Worm (Caenorhabditis elegans) whole organism, late embryonic: ENCODE data around the gene C16C8.21.

Experiments
- C08G9.2 ChIP-seq: sonication (generic microtip); optimal IDR thresholded peaks from 2 replicates; lab custom pipeline; 2016; ENCODE audit warnings: mild to moderate bottlenecking, missing genetic modification characterization, moderate library complexity, missing compliant biosample characterization
- F13H6.1 ChIP-seq: sonication (generic microtip); optimal IDR thresholded peaks from 2 replicates; lab custom pipeline; 2016; ENCODE audit warnings: missing genetic modification characterization, missing compliant biosample characterization
- K02D7.2 ChIP-seq: sonication (generic microtip); optimal IDR thresholded peaks from 2 replicates; lab custom pipeline; 2017; ENCODE audit warnings: mild to moderate bottlenecking, missing genetic modification characterization, missing compliant biosample characterization
- T23F11.4 ChIP-seq: fragments of 200-800 bp; sonication (Bioruptor generic); optimal IDR thresholded peaks from 2 replicates; lab custom pipeline; 2018; ENCODE audit warnings: mild to moderate bottlenecking, missing genetic modification characterization, missing compliant biosample characterization
- Y22D7AL.16 ChIP-seq: sonication (generic microtip); optimal IDR thresholded peaks from 2 replicates; lab custom pipeline; 2016; ENCODE audit warnings: missing genetic modification characterization, missing compliant biosample characterization
- ceh-14 ChIP-seq: sonication (generic microtip); optimal IDR thresholded peaks from 2 replicates; lab custom pipeline; 2016; ENCODE audit warnings: missing genotype, missing genetic modification characterization, missing compliant biosample characterization
- ceh-31 ChIP-seq: sonication (generic microtip); optimal IDR thresholded peaks from 2 replicates; lab custom pipeline; 2016; ENCODE audit warnings: missing genetic modification characterization, missing compliant biosample characterization
- ceh-34 ChIP-seq: sonication (generic microtip); optimal IDR thresholded peaks from 2 replicates; lab custom pipeline; 2016; ENCODE audit warnings: mild to moderate bottlenecking, missing genetic modification characterization, missing compliant biosample characterization
- ceh-45 ChIP-seq: fragments of 200-800 bp; sonication (Bioruptor generic); IDR thresholded peaks from 2 replicates; pipeline ENCODE4 v1.3.6; 2022; ENCODE audit warnings: missing genetic modification reagents, missing genetic modification characterization, missing compliant biosample characterization
- ceh-6 ChIP-seq: fragments of 200-800 bp; sonication (Bioruptor generic); optimal IDR thresholded peaks from 2 replicates; lab custom pipeline; 2018; ENCODE audit warnings: mild to moderate bottlenecking, missing genetic modification characterization, missing compliant biosample characterization
- ceh-9 ChIP-seq: sonication (generic microtip); optimal IDR thresholded peaks from 2 replicates; lab custom pipeline; 2016; ENCODE audit warnings: mild to moderate bottlenecking, missing genetic modification characterization, inconsistent platforms, missing compliant biosample characterization
- che-1 ChIP-seq: sonication (generic microtip); optimal IDR thresholded peaks from 2 replicates; lab custom pipeline; 2016; ENCODE audit warnings: mild to moderate bottlenecking, missing genetic modification characterization, missing compliant biosample characterization
- dmd-4 ChIP-seq: sonication (generic microtip); optimal IDR thresholded peaks from 2 replicates; lab custom pipeline; 2016; ENCODE audit warnings: borderline replicate concordance, missing genetic modification characterization, missing compliant biosample characterization
- dve-1 ChIP-seq: sonication (generic microtip); optimal IDR thresholded peaks from 2 replicates; lab custom pipeline; 2017; ENCODE audit warnings: antibody characterized with exemption, mild to moderate bottlenecking, missing genetic modification characterization, missing compliant biosample characterization
- ets-4 ChIP-seq: sonication (generic microtip); optimal IDR thresholded peaks from 2 replicates; lab custom pipeline; 2016; ENCODE audit warnings: missing genetic modification characterization, missing compliant biosample characterization
- hlh-13 ChIP-seq: fragments of 200-800 bp; sonication (Bioruptor generic); optimal IDR thresholded peaks from 2 replicates; lab custom pipeline; 2018; ENCODE audit warnings: mild to moderate bottlenecking, missing genetic modification characterization, missing compliant biosample characterization
- hlh-15 ChIP-seq: sonication (generic microtip); optimal IDR thresholded peaks from 2 replicates; lab custom pipeline; 2016; ENCODE audit warnings: missing genetic modification characterization, missing compliant biosample characterization
- hlh-6 ChIP-seq: sonication (generic microtip); optimal IDR thresholded peaks from 2 replicates; lab custom pipeline; 2016; ENCODE audit warnings: missing genotype, missing genetic modification characterization, missing compliant biosample characterization
- hlh-8 ChIP-seq: sonication (generic microtip); optimal IDR thresholded peaks from 2 replicates; lab custom pipeline; 2016; ENCODE audit warnings: missing genotype, missing genetic modification characterization, missing compliant biosample characterization
- lim-6 ChIP-seq: sonication (generic microtip); optimal IDR thresholded peaks from 2 replicates; lab custom pipeline; 2016; ENCODE audit warnings: missing genetic modification characterization, missing compliant biosample characterization
- lin-11 ChIP-seq: fragments of 200-800 bp; sonication (Bioruptor generic); optimal IDR thresholded peaks from 2 replicates; lab custom pipeline; 2018; ENCODE audit warnings: mild to moderate bottlenecking, missing genetic modification characterization, missing compliant biosample characterization
- nfya-1 ChIP-seq: sonication (generic microtip); optimal IDR thresholded peaks from 2 replicates; lab custom pipeline; 2017; ENCODE audit warnings: missing genetic modification characterization, mild to moderate bottlenecking, missing compliant biosample characterization, antibody characterized with exemption, moderate library complexity
- nhr-11 ChIP-seq: fragments of 150-350 bp; optimal IDR thresholded peaks from 2 replicates; lab custom pipeline; 2014; ENCODE audit warnings: missing biosample characterization, missing genetic modification characterization
- odd-2 ChIP-seq: sonication (generic microtip); optimal IDR thresholded peaks from 2 replicates; lab custom pipeline; 2017; ENCODE audit warnings: antibody characterized with exemption, mild to moderate bottlenecking, missing genetic modification characterization, missing compliant biosample characterization
- pat-9 ChIP-seq: fragments of 200-800 bp; sonication (Bioruptor generic); optimal IDR thresholded peaks from 2 replicates; lab custom pipeline; 2018; ENCODE audit warnings: mild to moderate bottlenecking, missing genetic modification characterization, moderate library complexity, missing compliant biosample characterization
- pax-1 ChIP-seq: fragments of 150-350 bp; optimal IDR thresholded peaks from 2 replicates; lab custom pipeline; 2014; ENCODE audit warnings: missing biosample characterization, missing genetic modification characterization
- pha-4 ChIP-seq: fragments of 150-350 bp; optimal IDR thresholded peaks from 2 replicates; lab custom pipeline; 2018; ENCODE audit warnings: missing biosample characterization, missing genetic modification reagents, missing genetic modification characterization
- pqm-1 ChIP-seq: sonication (generic microtip); optimal IDR thresholded peaks from 2 replicates; lab custom pipeline; 2016; ENCODE audit warnings: missing genetic modification characterization, missing compliant biosample characterization
- pros-1 ChIP-seq: fragments of 150-350 bp; optimal IDR thresholded peaks from 2 replicates; lab custom pipeline; 2014; ENCODE audit warnings: missing biosample characterization, missing genetic modification reagents, missing genetic modification characterization
- sdc-2 ChIP-seq: sonication (generic microtip); optimal IDR thresholded peaks from 2 replicates; lab custom pipeline; 2016; ENCODE audit warnings: missing genotype, missing genetic modification characterization, missing compliant biosample characterization
- tbx-2 ChIP-seq: sonication (generic microtip); optimal IDR thresholded peaks from 2 replicates; lab custom pipeline; 2016; ENCODE audit warnings: missing genetic modification characterization, missing compliant biosample characterization
- ttx-3 ChIP-seq: sonication (generic microtip); optimal IDR thresholded peaks from 2 replicates; lab custom pipeline; 2016; ENCODE audit warnings: missing genetic modification reagents, missing genetic modification characterization, missing compliant biosample characterization
- unc-42 ChIP-seq: sonication (generic microtip); optimal IDR thresholded peaks from 2 replicates; lab custom pipeline; 2016; ENCODE audit warnings: missing genotype, missing genetic modification characterization, missing compliant biosample characterization
- unc-86 ChIP-seq: sonication (generic microtip); optimal IDR thresholded peaks from 2 replicates; lab custom pipeline; 2016; ENCODE audit warnings: missing genetic modification characterization, missing compliant biosample characterization
- zip-5 ChIP-seq: sonication (generic microtip); optimal IDR thresholded peaks from 2 replicates; lab custom pipeline; 2016; ENCODE audit warnings: missing genetic modification characterization, missing compliant biosample characterization
- ztf-16 ChIP-seq: sonication (generic microtip); optimal IDR thresholded peaks from 2 replicates; lab custom pipeline; 2017; ENCODE audit warnings: missing genetic modification characterization, missing compliant biosample characterization

Gene C16C8.21

DNA sequence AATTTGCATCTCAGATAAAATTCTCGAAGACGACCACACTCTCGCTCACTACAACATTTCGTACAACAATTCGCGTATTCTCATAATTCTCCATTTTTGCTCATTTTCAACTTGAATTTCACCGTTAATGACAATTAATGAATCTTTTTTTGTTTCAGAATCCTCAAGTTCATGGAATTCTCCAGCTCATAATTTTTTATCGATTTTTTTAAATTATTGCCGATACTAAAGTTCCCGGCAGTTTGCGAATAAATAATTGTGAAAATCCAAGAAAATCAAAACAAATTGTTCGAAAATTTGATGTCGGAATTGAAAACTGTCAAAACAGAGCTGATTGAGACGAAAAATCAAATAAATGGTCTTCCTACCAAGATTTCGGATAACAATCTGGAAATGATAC, at the start of gene C16C8.21:
TSS of gene C16C8.21 (plus strand) at position 301 of the 400 bp plus-strand sequence.
- TF ChIP-seq ceh-14: no peak
- TF ChIP-seq tbx-2: no peak
- no peak for TF ChIP-seq ceh-45
- no peak for TF ChIP-seq Y22D7AL.16 (tag; lab: Kevin White, UChicago)
- no peak for TF ChIP-seq C08G9.2 (tag; lab: Kevin White, UChicago)
- no peak for TF ChIP-seq che-1 (tag; lab: Kevin White, UChicago)
- TF ChIP-seq zip-5 (tag; lab: Kevin White, UChicago): no peak
- TF ChIP-seq dve-1: no peak
- no peak for TF ChIP-seq ceh-9 (tag; lab: Kevin White, UChicago)
- no peak for TF ChIP-seq hlh-8 (tag; lab: Kevin White, UChicago)
- no peak for TF ChIP-seq lim-6 (tag; lab: Kevin White, UChicago)
- no peak for TF ChIP-seq ets-4 (tag; lab: Kevin White, UChicago)
- no peak for TF ChIP-seq pat-9 (tag; lab: Kevin White, UChicago)
- no peak for TF ChIP-seq hlh-6 (tag; lab: Kevin White, UChicago)
- TF ChIP-seq nfya-1 (tag; lab: Kevin White, UChicago): no peak
- TF ChIP-seq ttx-3 (tag; lab: Kevin White, UChicago): no peak
- TF ChIP-seq, all 69 proteins: peak for 0

DNA sequence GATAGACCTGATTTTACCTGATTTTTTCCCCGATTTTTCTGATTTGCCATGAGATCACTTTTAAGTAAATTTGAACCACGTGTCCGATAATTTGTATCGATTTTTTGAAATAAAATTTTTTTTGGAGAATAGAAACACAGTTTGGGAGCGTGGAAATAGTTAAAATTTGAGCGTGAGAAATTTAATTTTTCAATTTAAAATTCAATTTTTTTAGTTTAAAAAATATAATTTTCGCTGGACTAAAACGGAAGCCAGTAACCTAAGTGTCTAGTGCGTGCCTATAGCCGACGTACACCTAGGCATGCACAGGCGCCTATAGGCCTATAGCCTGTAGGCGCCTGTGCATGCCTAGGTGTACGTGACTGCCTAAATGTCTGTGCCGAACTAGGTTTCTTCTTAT, 48.8 kb upstream of the C16C8.21 start, which contains the start of gene nep-9:
TSS of gene nep-9 (minus strand) at position 101 of the 400 bp plus-strand sequence.
- TF ChIP-seq nfya-1 (tag; lab: Kevin White, UChicago) (no peak), pha-4 (tag; lab: Kevin White, UChicago) (no peak), ceh-45 (no peak), unc-42 (tag; lab: Kevin White, UChicago) (no peak), T23F11.4 (no peak), lim-6 (tag; lab: Kevin White, UChicago) (no peak), K02D7.2 (tag; lab: Kevin White, UChicago) (no peak), nhr-11 (tag; lab: Kevin White, UChicago) (no peak), ceh-34 (tag; lab: Kevin White, UChicago) (no peak), odd-2 (tag; lab: Kevin White, UChicago) (no peak), ceh-6 (GFP tag; lab: Kevin White, UChicago) (no peak), pqm-1 (no peak), unc-86 (tag; lab: Kevin White, UChicago) (no peak), ceh-9 (tag; lab: Kevin White, UChicago) (no peak), ttx-3 (tag; lab: Kevin White, UChicago) (no peak), hlh-13 (GFP tag; lab: Kevin White, UChicago) (no peak), Y22D7AL.16 (tag; lab: Kevin White, UChicago) (no peak), ceh-31 (no peak), pros-1 (no peak), lin-11 (no peak)

DNA sequence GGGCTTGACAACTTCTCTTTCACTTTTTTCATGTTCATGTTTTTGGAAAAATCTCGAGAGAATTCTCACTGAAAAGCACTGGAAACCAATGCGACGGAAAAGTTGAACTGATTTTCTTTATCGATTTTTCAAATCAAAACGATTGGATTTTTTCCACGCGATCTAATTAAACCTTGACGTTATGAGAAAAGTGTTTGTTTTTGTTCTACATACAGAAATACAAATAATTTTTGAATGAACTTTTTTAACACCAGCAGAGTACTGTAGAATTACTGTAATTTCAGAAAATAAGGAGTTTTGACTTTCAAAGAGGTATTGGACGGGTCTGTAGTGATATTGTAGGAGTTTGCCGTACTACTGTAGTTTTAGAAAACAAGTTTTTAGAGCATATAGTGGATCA, 45.2 kb upstream of the C16C8.21 start, which contains the start of gene nep-10:
TSS of gene nep-10 (minus strand) at position 101 of the 400 bp plus-strand sequence.
- TF ChIP-seq K02D7.2 (tag; lab: Kevin White, UChicago) (no peak), F13H6.1 (tag; lab: Kevin White, UChicago) (no peak), ttx-3 (tag; lab: Kevin White, UChicago) (no peak), dmd-4 (tag; lab: Kevin White, UChicago) (no peak), ztf-16 (tag; lab: Kevin White, UChicago) (no peak), pat-9 (tag; lab: Kevin White, UChicago) (no peak)

DNA sequence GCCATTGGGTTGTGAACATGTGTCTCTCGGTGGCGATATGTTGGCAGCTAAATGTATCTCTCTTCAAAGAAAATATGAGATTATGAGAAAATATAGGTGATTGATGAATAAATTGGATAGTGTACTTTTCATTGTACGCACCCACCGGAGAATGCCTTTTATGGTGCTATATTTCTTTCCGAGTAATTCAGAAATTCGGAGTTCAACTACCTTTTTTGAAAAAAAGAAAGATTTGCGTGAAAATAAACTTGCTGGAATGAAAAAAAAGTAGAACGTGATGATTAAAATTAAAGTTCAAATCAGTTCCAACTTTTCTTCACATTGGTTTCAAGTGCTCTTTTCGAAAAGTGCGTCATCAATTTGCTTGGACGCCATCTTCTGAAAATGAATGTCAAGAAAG, 44.5 kb upstream of the C16C8.21 start, which contains the start of gene nep-8:
TSS of gene nep-8 (plus strand) at position 301 of the 400 bp plus-strand sequence.
- no peak for TF ChIP-seq hlh-15 (tag; lab: Kevin White, UChicago)
- no peak for TF ChIP-seq ceh-6 (GFP tag; lab: Kevin White, UChicago)
- TF ChIP-seq dve-1: no peak
- TF ChIP-seq sdc-2: no peak
- TF ChIP-seq pax-1 (tag; lab: Kevin White, UChicago): no peak
- no peak for TF ChIP-seq hlh-13 (GFP tag; lab: Kevin White, UChicago)
- no peak for TF ChIP-seq tbx-2
- no peak for TF ChIP-seq F13H6.1 (tag; lab: Kevin White, UChicago)
- TF ChIP-seq nfya-1 (tag; lab: Kevin White, UChicago): no peak
